Worm (Caenorhabditis elegans) whole organism, mixed stage, embryonic: ENCODE results near the gene ZK1098.6.

ENCODE experiments used
- M03D4.4 ChIP-seq: sonication (generic microtip); optimal IDR thresholded peaks from 2 replicates; lab custom pipeline; 2017; ENCODE audit warnings: mild to moderate bottlenecking, missing genetic modification characterization, missing compliant biosample characterization
- bed-3 ChIP-seq: fragments of 200-800 bp; sonication (Bioruptor generic); optimal IDR thresholded peaks from 3 replicates; lab custom pipeline; 2018; ENCODE audit warnings: mild to moderate bottlenecking, missing genetic modification characterization, moderate library complexity, missing compliant biosample characterization
- blmp-1 ChIP-seq: fragments of 150-350 bp; optimal IDR thresholded peaks from 2 replicates; lab custom pipeline; 2014; ENCODE audit warnings: missing biosample characterization, missing genetic modification characterization
- ceh-39 ChIP-seq: fragments of 150-350 bp; optimal IDR thresholded peaks from 2 replicates; lab custom pipeline; 2014; ENCODE audit warnings: missing biosample characterization, missing genetic modification characterization
- ceh-43 ChIP-seq: fragments of 200-800 bp; sonication (Bioruptor generic); optimal IDR thresholded peaks from 2 replicates; lab custom pipeline; 2018; ENCODE audit warnings: mild to moderate bottlenecking, missing genetic modification characterization, moderate library complexity, missing compliant biosample characterization
- ceh-83 ChIP-seq: fragments of 200-800 bp; sonication (Bioruptor generic); optimal IDR thresholded peaks from 2 replicates; lab custom pipeline; 2018; ENCODE audit warnings: mild to moderate bottlenecking, missing genetic modification characterization, missing compliant biosample characterization
- ces-1 ChIP-seq: fragments of 150-350 bp; optimal IDR thresholded peaks from 2 replicates; lab custom pipeline; 2014; ENCODE audit warnings: missing biosample characterization, missing genetic modification reagents, missing genetic modification characterization
- cnd-1 ChIP-seq: fragments of 200-800 bp; sonication (Bioruptor generic); optimal IDR thresholded peaks from 2 replicates; lab custom pipeline; 2018; ENCODE audit warnings: mild to moderate bottlenecking, missing genetic modification characterization, missing compliant biosample characterization
- drap-1 ChIP-seq: fragments of 200-800 bp; sonication (Bioruptor generic); optimal IDR thresholded peaks from 3 replicates; lab custom pipeline; 2018; ENCODE audit warnings: mild to moderate bottlenecking, missing genetic modification characterization, missing compliant biosample characterization
- elt-1 ChIP-seq: sonication (generic microtip); optimal IDR thresholded peaks from 2 replicates; lab custom pipeline; 2017; ENCODE audit warnings: missing genetic modification characterization, mild to moderate bottlenecking, missing compliant biosample characterization, antibody characterized with exemption, moderate library complexity, borderline replicate concordance; ENCODE audit not compliant: insufficient read depth
- elt-3 ChIP-seq: fragments of 150-350 bp; optimal IDR thresholded peaks from 2 replicates; lab custom pipeline; 2014; ENCODE audit warnings: missing biosample characterization, missing genetic modification characterization
- flh-1 ChIP-seq: fragments of 200-800 bp; sonication (Bioruptor generic); optimal IDR thresholded peaks from 2 replicates; lab custom pipeline; 2018; ENCODE audit warnings: mild to moderate bottlenecking, missing genetic modification characterization, moderate library complexity, missing compliant biosample characterization
- ham-2 ChIP-seq: fragments of 200-800 bp; sonication (Bioruptor generic); optimal IDR thresholded peaks from 2 replicates; lab custom pipeline; 2018; ENCODE audit warnings: mild to moderate bottlenecking, missing genetic modification characterization, missing compliant biosample characterization
- hlh-1 ChIP-seq: fragments of 150-350 bp; optimal IDR thresholded peaks from 2 replicates; lab custom pipeline; 2014; ENCODE audit warnings: missing biosample characterization, missing genetic modification reagents, missing genetic modification characterization
- lin-13 ChIP-seq: fragments of 150-350 bp; optimal IDR thresholded peaks from 2 replicates; lab custom pipeline; 2014; ENCODE audit warnings: missing biosample characterization, missing genetic modification characterization
- lin-32 ChIP-seq: fragments of 200-800 bp; sonication (Bioruptor generic); optimal IDR thresholded peaks from 2 replicates; lab custom pipeline; 2018; ENCODE audit warnings: mild to moderate bottlenecking, missing genetic modification characterization, missing compliant biosample characterization
- lsy-2 ChIP-seq: fragments of 150-350 bp; optimal IDR thresholded peaks from 2 replicates; lab custom pipeline; 2014; ENCODE audit warnings: missing biosample characterization, missing genetic modification characterization
- mab-5 ChIP-seq: fragments of 150-350 bp; optimal IDR thresholded peaks from 2 replicates; lab custom pipeline; 2014; ENCODE audit warnings: missing biosample characterization, missing genetic modification characterization
- mep-1 ChIP-seq: fragments of 150-350 bp; optimal IDR thresholded peaks from 2 replicates; lab custom pipeline; 2017; ENCODE audit warnings: missing biosample characterization, missing genetic modification reagents, missing genetic modification characterization, inconsistent platforms
- mls-2 ChIP-seq: sonication (generic microtip); optimal IDR thresholded peaks from 2 replicates; lab custom pipeline; 2016; ENCODE audit warnings: mild to moderate bottlenecking, missing genetic modification characterization, moderate library complexity, missing compliant biosample characterization
- nhr-12 ChIP-seq: fragments of 150-350 bp; optimal IDR thresholded peaks from 2 replicates; lab custom pipeline; 2014; ENCODE audit warnings: missing biosample characterization, missing genetic modification characterization
- nhr-2 ChIP-seq: fragments of 150-350 bp; optimal IDR thresholded peaks from 2 replicates; lab custom pipeline; 2014; ENCODE audit warnings: missing biosample characterization, missing genetic modification characterization
- nhr-237 ChIP-seq: fragments of 150-350 bp; optimal IDR thresholded peaks from 2 replicates; lab custom pipeline; 2014; ENCODE audit warnings: missing biosample characterization, missing genetic modification characterization
- nhr-28 ChIP-seq: fragments of 150-350 bp; optimal IDR thresholded peaks from 2 replicates; lab custom pipeline; 2014; ENCODE audit warnings: missing biosample characterization, missing genetic modification characterization
- nhr-76 ChIP-seq: sonication (generic microtip); optimal IDR thresholded peaks from 2 replicates; lab custom pipeline; 2017; ENCODE audit warnings: missing biosample characterization, missing genetic modification characterization
- pha-4 ChIP-seq: fragments of 150-350 bp; optimal IDR thresholded peaks from 2 replicates; lab custom pipeline; 2018; ENCODE audit warnings: missing biosample characterization, missing genetic modification reagents, missing genetic modification characterization
- sem-2 ChIP-seq: fragments of 200-800 bp; sonication (Bioruptor generic); optimal IDR thresholded peaks from 2 replicates; lab custom pipeline; 2018; ENCODE audit warnings: mild to moderate bottlenecking, missing genetic modification characterization, missing compliant biosample characterization
- snpc-4 ChIP-seq: fragments of 150-350 bp; optimal IDR thresholded peaks from 2 replicates; lab custom pipeline; 2014; ENCODE audit warnings: missing biosample characterization, missing genetic modification characterization
- sptf-1 ChIP-seq: sonication (generic microtip); optimal IDR thresholded peaks from 2 replicates; lab custom pipeline; 2017; ENCODE audit warnings: mild to moderate bottlenecking, missing genetic modification characterization, moderate library complexity, missing compliant biosample characterization
- unc-39 ChIP-seq: fragments of 150-350 bp; optimal IDR thresholded peaks from 2 replicates; lab custom pipeline; 2014; ENCODE audit warnings: missing biosample characterization, missing genetic modification characterization
- zip-8 ChIP-seq: fragments of 150-350 bp; optimal IDR thresholded peaks from 2 replicates; lab custom pipeline; 2014; ENCODE audit warnings: missing biosample characterization, missing genetic modification characterization
- ztf-11 ChIP-seq: fragments of 150-350 bp; optimal IDR thresholded peaks from 2 replicates; lab custom pipeline; 2014; ENCODE audit warnings: missing biosample characterization, missing genetic modification characterization

The ZK1098.6 gene

ce11 chrIII:9559381-9559881, 32.5 kb downstream of the ZK1098.6 start, which contains the start of gene C48B4.7:
C48B4.7 (minus strand) TSS chrIII:9559431.
- no peak for TF ChIP-seq nhr-2
- no peak for TF ChIP-seq ham-2 (GFP tag; lab: Kevin White, UChicago)
- no peak for TF ChIP-seq lin-13 (tag; lab: Kevin White, UChicago)
- TF ChIP-seq unc-39 = no peak
- TF ChIP-seq nhr-12 (tag; lab: Kevin White, UChicago) = no peak
- no peak for TF ChIP-seq sem-2
- TF ChIP-seq lsy-2 = no peak
- no peak for TF ChIP-seq nhr-28 (tag; lab: Kevin White, UChicago)
- TF ChIP-seq zip-8 (tag; lab: Kevin White, UChicago) = no peak
- no peak for TF ChIP-seq nhr-237
- no peak for TF ChIP-seq ceh-39
- TF ChIP-seq ces-1 (GFP tag; lab: Kevin White, UChicago) = no peak
- no peak for TF ChIP-seq M03D4.4 (tag; lab: Kevin White, UChicago)
- no peak for TF ChIP-seq nhr-76
- no peak for TF ChIP-seq elt-1 (tag; lab: Kevin White, UChicago)

- TF ChIP-seq pha-4 = no peak
- no peak for TF ChIP-seq elt-3 (tag; lab: Kevin White, UChicago)
- TF ChIP-seq ceh-43 (GFP tag; lab: Kevin White, UChicago) = no peak
- no peak for TF ChIP-seq drap-1 (GFP tag; lab: Kevin White, UChicago)
- TF ChIP-seq nhr-2 = no peak
- no peak for TF ChIP-seq ham-2 (GFP tag; lab: Kevin White, UChicago)
Observed at ce11 chrIII:9561158-9561557, 34.2 kb downstream of the ZK1098.6 start, which contains the start of gene C48B4.8. C48B4.8 (minus strand) TSS chrIII:9561258.

DNA sequence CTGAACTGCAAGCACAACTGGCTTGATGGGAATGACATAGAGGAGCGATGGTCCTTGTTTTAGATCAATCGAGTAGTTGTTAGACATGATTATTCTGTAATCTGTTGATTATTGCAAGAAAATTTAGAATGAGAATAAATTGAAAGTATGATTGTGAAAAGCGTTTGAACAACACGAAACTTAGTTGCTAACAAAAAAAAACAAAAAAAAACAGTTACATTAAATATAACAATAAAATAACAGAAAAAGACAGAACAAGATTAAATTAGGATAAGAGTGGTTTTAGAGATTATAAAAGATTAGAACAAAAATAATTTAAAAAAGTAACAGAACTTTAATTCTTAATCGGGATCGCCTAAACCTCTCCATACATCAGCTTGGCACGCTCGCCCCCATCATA, 36.3 kb downstream of the ZK1098.6 start, which contains the start of gene C48B4.9:
Gene C48B4.9 (minus strand): TSS at position 101 of the 400 bp plus-strand sequence.
- TF ChIP-seq cnd-1 (tag; lab: Kevin White, UChicago) = no peak
- TF ChIP-seq ceh-83 (GFP tag; lab: Kevin White, UChicago) = no peak

DNA sequence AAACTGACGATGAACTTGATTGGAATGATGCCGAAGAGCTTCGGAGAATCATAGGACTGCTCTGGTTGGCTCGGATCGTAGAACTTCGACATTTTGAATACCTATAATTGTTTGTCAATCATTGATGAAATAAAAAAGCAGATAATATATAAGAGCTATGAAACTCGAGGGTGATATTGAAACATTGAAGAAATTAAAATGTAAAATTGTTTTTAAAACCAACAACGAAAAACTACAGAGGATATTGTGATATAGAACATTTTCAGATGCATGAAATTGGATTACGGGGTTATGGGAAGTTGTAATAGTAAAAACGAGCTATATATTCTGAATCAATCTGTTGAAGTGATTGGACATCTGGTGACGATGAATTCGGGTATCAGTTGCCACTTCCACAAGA, 37.5 kb downstream of the ZK1098.6 start, which contains the start of gene C48B4.10:
Gene C48B4.10 (minus strand): TSS at position 101 of the 400 bp plus-strand sequence.
- no peak for TF ChIP-seq bed-3

- TF ChIP-seq ceh-43 (GFP tag; lab: Kevin White, UChicago) (no peak), drap-1 (GFP tag; lab: Kevin White, UChicago) (no peak), ham-2 (GFP tag; lab: Kevin White, UChicago) (no peak), nhr-28 (tag; lab: Kevin White, UChicago) (no peak), elt-3 (tag; lab: Kevin White, UChicago) (no peak), mab-5 (tag; lab: Kevin White, UChicago) (no peak), M03D4.4 (tag; lab: Kevin White, UChicago) (no peak), hlh-1 (no peak), sem-2 (no peak), pha-4 (no peak), lin-13 (tag; lab: Kevin White, UChicago) (no peak), nhr-76 (no peak), nhr-237 (no peak), lsy-2 (no peak), bed-3 (no peak), mls-2 (tag; lab: Kevin White, UChicago) (no peak), snpc-4 (tag; lab: Kevin White, UChicago) (no peak)
- TF ChIP-seq, all 35 proteins: peak for 0
Observed at ce11 chrIII:9565973-9566372, 39.0 kb downstream of the ZK1098.6 start, which contains the start of gene C48B4.11. C48B4.11 (minus strand) TSS chrIII:9566115.

DNA sequence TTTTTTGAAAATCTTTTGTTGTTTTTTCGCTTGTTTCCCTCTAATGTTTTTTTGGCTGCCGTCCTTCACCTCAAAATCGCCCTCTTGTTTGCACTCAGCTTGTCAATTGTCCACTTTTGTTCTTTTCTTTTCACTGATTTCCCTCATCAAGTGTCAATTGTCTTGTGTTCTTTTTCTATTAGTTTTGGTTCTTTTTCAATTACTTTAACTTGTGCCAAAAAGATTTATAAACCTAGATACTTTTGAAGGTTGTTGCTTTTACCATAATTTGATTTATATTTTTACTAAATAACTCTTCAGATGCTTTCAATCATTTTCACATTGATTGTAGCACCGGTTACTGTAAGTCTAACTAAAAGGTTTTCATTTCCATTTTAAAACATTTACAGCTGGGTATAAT, 41.5 kb downstream of the ZK1098.6 start, which contains the start of gene C48B4.13:
Gene C48B4.13 (plus strand): TSS at position 301 of the 400 bp plus-strand sequence.
- TF ChIP-seq ceh-83 (GFP tag; lab: Kevin White, UChicago) = no peak
- no peak for TF ChIP-seq nhr-2
- TF ChIP-seq nhr-76 = no peak
- TF ChIP-seq nhr-237 = no peak

- no peak for TF ChIP-seq blmp-1 (tag; lab: Kevin White, UChicago)
- no peak for TF ChIP-seq elt-1 (tag; lab: Kevin White, UChicago)
- no peak for TF ChIP-seq snpc-4 (tag; lab: Kevin White, UChicago)
- TF ChIP-seq ham-2 (GFP tag; lab: Kevin White, UChicago) = no peak
- no peak for TF ChIP-seq flh-1
- TF ChIP-seq zip-8 (tag; lab: Kevin White, UChicago) = no peak
- TF ChIP-seq ztf-11 (tag; lab: Kevin White, UChicago) = no peak
- no peak for TF ChIP-seq ceh-43 (GFP tag; lab: Kevin White, UChicago)
- TF ChIP-seq lin-32 (GFP tag; lab: Kevin White, UChicago) = no peak
- no peak for TF ChIP-seq M03D4.4 (tag; lab: Kevin White, UChicago)
- TF ChIP-seq lin-13 (tag; lab: Kevin White, UChicago) = no peak
- no peak for TF ChIP-seq drap-1 (GFP tag; lab: Kevin White, UChicago)
- no peak for TF ChIP-seq nhr-76
- no peak for TF ChIP-seq mep-1
- TF ChIP-seq sptf-1 = no peak
Observed at ce11 chrIII:9570869-9571268, 43.9 kb downstream of the ZK1098.6 start.
